Fruit fly (Drosophila melanogaster) whole organism, embryonic: Measurements from ENCODE around the gene CG31495.

Experiments
- Ada2b ChIP-seq: fragments of 200-800 bp; sonication (Bioruptor generic); IDR thresholded peaks from 2 replicates; pipeline ENCODE4 v1.3.6; 2022; ENCODE audit warnings: missing biosample characterization, missing genetic modification characterization
- Atf6 ChIP-seq: fragments of 200-800 bp; sonication (Bioruptor generic); IDR thresholded peaks from 2 replicates; pipeline ENCODE4 v1.3.6; 2022; ENCODE audit warnings: missing biosample characterization, missing genetic modification characterization
- CG10147 ChIP-seq: fragments of 200-800 bp; sonication (Bioruptor generic); optimal IDR thresholded peaks from 2 replicates; lab custom pipeline; 2019; ENCODE audit warnings: missing biosample characterization, mild to moderate bottlenecking, missing genetic modification characterization, moderate library complexity
- CG11696 ChIP-seq: fragments of 200-800 bp; sonication (Bioruptor generic); IDR thresholded peaks from 2 replicates; pipeline ENCODE4 v1.3.6; 2022; ENCODE audit warnings: missing biosample characterization, missing genetic modification characterization
- CG12155 ChIP-seq: fragments of 200-800 bp; sonication (Bioruptor generic); optimal IDR thresholded peaks from 3 replicates; lab custom pipeline; 2016; ENCODE audit warnings: missing biosample characterization, missing genetic modification characterization
- CG12219 ChIP-seq: fragments of 200-800 bp; sonication (Bioruptor generic); optimal IDR thresholded peaks from 3 replicates; lab custom pipeline; 2018; ENCODE audit warnings: missing biosample characterization, mild to moderate bottlenecking, missing genetic modification characterization
- CG12391 ChIP-seq: fragments of 200-800 bp; sonication (Bioruptor generic); optimal IDR thresholded peaks from 3 replicates; lab custom pipeline; 2018; ENCODE audit warnings: missing biosample characterization, mild to moderate bottlenecking, missing genetic modification characterization, moderate library complexity
- CG12659 ChIP-seq: fragments of 200-800 bp; sonication (Bioruptor generic); optimal IDR thresholded peaks from 3 replicates; lab custom pipeline; 2017; ENCODE audit warnings: mild to moderate bottlenecking, missing biosample characterization, missing genetic modification reagents, missing genetic modification characterization
- CG14050 ChIP-seq: fragments of 200-800 bp; sonication (Bioruptor generic); IDR thresholded peaks from 3 replicates; pipeline ENCODE4 v1.3.6; 2022; ENCODE audit warnings: missing biosample characterization, missing genetic modification characterization
- CG15601 ChIP-seq: fragments of 200-800 bp; sonication (Bioruptor generic); optimal IDR thresholded peaks from 3 replicates; lab custom pipeline; 2019; ENCODE audit warnings: missing biosample characterization, mild to moderate bottlenecking, missing genetic modification characterization, moderate library complexity
- CG16815 ChIP-seq: fragments of 200-800 bp; sonication (Bioruptor generic); optimal IDR thresholded peaks from 3 replicates; lab custom pipeline; 2017; ENCODE audit warnings: missing biosample characterization, mild to moderate bottlenecking, missing genetic modification characterization
- CG17612 ChIP-seq: fragments of 200-800 bp; sonication (Bioruptor generic); IDR thresholded peaks from 2 replicates; pipeline ENCODE4 v1.3.6; 2022; ENCODE audit warnings: missing biosample characterization, missing genetic modification characterization
- CG17829 ChIP-seq: fragments of 200-800 bp; optimal IDR thresholded peaks from 2 replicates; lab custom pipeline; 2019; ENCODE audit warnings: missing biosample characterization, mild to moderate bottlenecking, missing genetic modification characterization, moderate library complexity
- CG30020 ChIP-seq: fragments of 200-800 bp; optimal IDR thresholded peaks from 2 replicates; lab custom pipeline; 2019; ENCODE audit warnings: missing biosample characterization, mild to moderate bottlenecking, missing genetic modification characterization, moderate library complexity
- CG3163 ChIP-seq: fragments of 200-800 bp; sonication (Bioruptor generic); optimal IDR thresholded peaks from 3 replicates; lab custom pipeline; 2016; ENCODE audit warnings: missing biosample characterization, missing genetic modification characterization
- CG3726 ChIP-seq: fragments of 200-800 bp; sonication (Bioruptor generic); IDR thresholded peaks from 3 replicates; pipeline ENCODE4, ENCODE4 v1.3.6; 2022; ENCODE audit warnings: missing biosample characterization, missing genetic modification characterization
- CG6654 ChIP-seq: fragments of 200-800 bp; sonication (Bioruptor generic); optimal IDR thresholded peaks from 2 replicates; lab custom pipeline; 2017; ENCODE audit warnings: missing biosample characterization, mild to moderate bottlenecking, missing genetic modification characterization
- CG7839 ChIP-seq: fragments of 200-800 bp; sonication (Bioruptor generic); optimal IDR thresholded peaks from 3 replicates; lab custom pipeline; 2018; ENCODE audit warnings: missing biosample characterization, mild to moderate bottlenecking, missing genetic modification characterization, moderate library complexity
- CG9215 ChIP-seq: fragments of 200-800 bp; sonication (Bioruptor generic); IDR thresholded peaks from 2 replicates; pipeline ENCODE4 v1.3.6; 2022; ENCODE audit warnings: missing biosample characterization, missing genetic modification characterization
- CG9437 ChIP-seq: fragments of 200-800 bp; sonication (Bioruptor generic); optimal IDR thresholded peaks from 2 replicates; lab custom pipeline; 2018; ENCODE audit warnings: missing biosample characterization, mild to moderate bottlenecking, missing genetic modification characterization
- Dfd ChIP-seq, 2 experiments: fragments of >200 bp; optimal IDR thresholded peaks; 2 replicates each; lab custom pipeline; 2017; ENCODE audit warnings: missing biosample characterization in 2 of 2, missing genetic modification characterization in 2 of 2
- Dip2 ChIP-seq: fragments of 200-800 bp; sonication (Bioruptor generic); IDR thresholded peaks from 2 replicates; pipeline ENCODE4 v1.3.6; 2022; ENCODE audit warnings: missing biosample characterization, missing genetic modification characterization
- E2f2 ChIP-seq: fragments of 200-800 bp; sonication (Bioruptor generic); IDR thresholded peaks from 2 replicates; pipeline ENCODE4 v1.3.6; 2022; ENCODE audit warnings: missing biosample characterization, missing genetic modification characterization
- Eip74EF ChIP-seq, 2 experiments: fragments of 200-800 bp in 1 of 2; fragments of >200 bp in 1 of 2; sonication (Bioruptor generic) in 1 of 2; optimal IDR thresholded peaks; 2 replicates each; lab custom pipeline; 2017 to 2019; ENCODE audit warnings: missing biosample characterization in 2 of 2, missing genetic modification characterization in 2 of 2, mild to moderate bottlenecking in 1 of 2, moderate library complexity in 1 of 2
- MESR4 ChIP-seq: fragments of 200-800 bp; sonication (Bioruptor generic); optimal IDR thresholded peaks from 2 replicates; lab custom pipeline; 2018; ENCODE audit warnings: missing biosample characterization, mild to moderate bottlenecking, missing genetic modification characterization, moderate library complexity
- NK7.1 ChIP-seq: fragments of 200-800 bp; sonication (Bioruptor generic); optimal IDR thresholded peaks from 3 replicates; lab custom pipeline; 2016; ENCODE audit warnings: missing biosample characterization, missing genetic modification characterization
- Oaz ChIP-seq: fragments of 200-800 bp; sonication (Bioruptor generic); IDR thresholded peaks from 2 replicates; pipeline ENCODE4 v1.3.6; 2022; ENCODE audit warnings: missing biosample characterization, missing genetic modification characterization
- Poxn ChIP-seq: fragments of 200-800 bp; sonication (Bioruptor generic); IDR thresholded peaks from 2 replicates; pipeline ENCODE4 v1.3.6; 2022; ENCODE audit warnings: missing biosample characterization, missing genetic modification characterization
- Sox102F ChIP-seq: fragments of 200-800 bp; sonication (Bioruptor generic); optimal IDR thresholded peaks from 2 replicates; lab custom pipeline; 2018; ENCODE audit warnings: missing biosample characterization, mild to moderate bottlenecking, missing genetic modification characterization, moderate library complexity
- Spps ChIP-seq: fragments of 200-800 bp; sonication (Bioruptor generic); optimal IDR thresholded peaks from 2 replicates; lab custom pipeline; 2018; ENCODE audit warnings: missing biosample characterization, mild to moderate bottlenecking, missing genetic modification characterization
- bsh ChIP-seq, 2 experiments: fragments of 200-800 bp; sonication (Bioruptor generic); optimal IDR thresholded peaks; 2 replicates each; lab custom pipeline; 2017 to 2018; ENCODE audit warnings: mild to moderate bottlenecking in 2 of 2, missing biosample characterization in 2 of 2, missing genetic modification characterization in 2 of 2, moderate library complexity in 1 of 2
- cad ChIP-seq: fragments of >200 bp; optimal IDR thresholded peaks from 2 replicates; lab custom pipeline; 2017; ENCODE audit warnings: missing biosample characterization, missing genetic modification characterization
- chif ChIP-seq, 2 experiments: fragments of 200-800 bp; sonication (Bioruptor generic); optimal IDR thresholded peaks; 3 replicates each; lab custom pipeline; 2016; ENCODE audit warnings: missing biosample characterization in 2 of 2, missing genetic modification characterization in 2 of 2
- chm ChIP-seq: fragments of 200-800 bp; sonication (Bioruptor generic); IDR thresholded peaks from 2 replicates; pipeline ENCODE4 v1.3.6; 2022; ENCODE audit warnings: missing biosample characterization, missing genetic modification characterization
- eve ChIP-seq, 2 experiments: fragments of >200 bp; optimal IDR thresholded peaks; 2 replicates each; lab custom pipeline; 2017; ENCODE audit warnings: missing biosample characterization in 2 of 2, missing genetic modification characterization in 2 of 2
- fd102C ChIP-seq: fragments of 200-800 bp; sonication (Bioruptor generic); optimal IDR thresholded peaks from 2 replicates; lab custom pipeline; 2018; ENCODE audit warnings: missing biosample characterization, mild to moderate bottlenecking, missing genetic modification characterization, moderate library complexity
- fd3F ChIP-seq: fragments of 200-800 bp; sonication (Bioruptor generic); optimal IDR thresholded peaks from 2 replicates; lab custom pipeline; 2018; ENCODE audit warnings: missing biosample characterization, mild to moderate bottlenecking, missing genetic modification characterization, moderate library complexity
- gem ChIP-seq: fragments of 200-800 bp; sonication (Bioruptor generic); optimal IDR thresholded peaks from 2 replicates; lab custom pipeline; 2019; ENCODE audit warnings: missing biosample characterization, mild to moderate bottlenecking, missing genetic modification characterization, moderate library complexity
- ind ChIP-seq: fragments of 200-800 bp; sonication (Bioruptor generic); optimal IDR thresholded peaks from 3 replicates; lab custom pipeline; 2016; ENCODE audit warnings: missing biosample characterization, missing genetic modification characterization
- jing ChIP-seq: fragments of 200-800 bp; sonication (Bioruptor generic); optimal IDR thresholded peaks from 2 replicates; lab custom pipeline; 2018; ENCODE audit warnings: missing biosample characterization, mild to moderate bottlenecking, missing genetic modification characterization
- nerfin-2 ChIP-seq: fragments of 200-800 bp; sonication (Bioruptor generic); IDR thresholded peaks from 2 replicates; pipeline ENCODE4 v1.3.6; 2022; ENCODE audit warnings: missing biosample characterization, missing genetic modification characterization; ENCODE audit not compliant: partially characterized antibody
- odd ChIP-seq: fragments of 200-800 bp; sonication (Bioruptor generic); optimal IDR thresholded peaks from 2 replicates; lab custom pipeline; 2017; ENCODE audit warnings: missing biosample characterization, mild to moderate bottlenecking, missing genetic modification characterization
- psq ChIP-seq: fragments of 200-800 bp; sonication (Bioruptor generic); optimal IDR thresholded peaks from 2 replicates; lab custom pipeline; 2017; ENCODE audit warnings: missing biosample characterization, missing genetic modification characterization
- pzg ChIP-seq: fragments of 200-800 bp; sonication (Bioruptor generic); optimal IDR thresholded peaks from 3 replicates; lab custom pipeline; 2018; ENCODE audit warnings: missing biosample characterization, mild to moderate bottlenecking, missing genetic modification characterization, moderate library complexity
- ranshi ChIP-seq: fragments of 200-800 bp; sonication (Bioruptor generic); IDR thresholded peaks from 2 replicates; pipeline ENCODE4 v1.3.6; 2022; ENCODE audit warnings: missing biosample characterization, missing genetic modification characterization
- scrt ChIP-seq: fragments of 200-800 bp; sonication (Bioruptor generic); optimal IDR thresholded peaks from 2 replicates; lab custom pipeline; 2018; ENCODE audit warnings: missing biosample characterization, mild to moderate bottlenecking, missing genetic modification characterization, moderate library complexity
- toy ChIP-seq: fragments of 200-800 bp; sonication (Bioruptor generic); IDR thresholded peaks from 2 replicates; pipeline ENCODE4 v1.3.6; 2022; ENCODE audit warnings: missing biosample characterization, missing genetic modification characterization
- tx ChIP-seq: fragments of 200-800 bp; sonication (Bioruptor generic); optimal IDR thresholded peaks from 2 replicates; lab custom pipeline; 2016; ENCODE audit warnings: missing biosample characterization, missing genetic modification characterization
- vvl ChIP-seq: fragments of 200-800 bp; sonication (Bioruptor generic); IDR thresholded peaks from 2 replicates; pipeline ENCODE4 v1.3.6; 2022; ENCODE audit warnings: missing biosample characterization, missing genetic modification characterization
- z ChIP-seq: fragments of 200-800 bp; sonication (Bioruptor generic); IDR thresholded peaks from 3 replicates; pipeline ENCODE4 v1.3.6; 2022; ENCODE audit warnings: missing biosample characterization, missing genetic modification characterization
- zfh1 ChIP-seq: fragments of 200-800 bp; sonication (Bioruptor generic); IDR thresholded peaks from 3 replicates; pipeline ENCODE4 v1.3.6; 2022; ENCODE audit warnings: missing biosample characterization, missing genetic modification characterization

The CG31495 gene

DNA sequence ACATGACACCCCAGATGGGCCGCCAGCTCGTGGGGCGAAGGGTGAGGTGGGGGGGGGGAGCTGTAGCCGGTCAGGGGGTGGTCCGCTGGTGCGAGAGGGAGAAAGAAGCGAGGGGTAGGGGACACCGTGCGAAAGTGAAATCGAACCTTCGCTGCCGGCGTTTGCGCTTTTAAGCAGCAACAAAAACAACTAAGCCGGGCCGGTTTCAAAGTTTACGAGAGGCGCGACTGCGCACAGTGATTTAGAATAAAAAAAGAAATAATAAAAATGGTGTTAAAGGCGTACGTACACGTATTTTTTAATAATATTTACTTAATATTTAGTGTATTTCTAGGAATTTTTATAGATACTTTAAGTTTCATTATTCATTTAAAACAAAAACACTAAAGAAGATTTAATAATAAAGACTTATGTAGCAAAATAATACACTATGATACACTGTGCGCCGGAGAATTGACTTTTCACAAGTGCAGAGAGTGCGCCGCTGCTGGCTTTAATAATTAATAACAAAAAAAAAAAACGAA, 8.1 kb downstream of the CG31495 start (continued):
- peak; percentile 71; the same call in 2 of the 3 replicates for TF ChIP-seq zfh1 (GFP tag; lab: Robert Waterston, UW)
- TF ChIP-seq Dfd (GFP tag; optimal IDR thresholded peaks at IDR 0.05; lab: Kevin White, UChicago): no peak
- TF ChIP-seq CG14050 (GFP tag; lab: Robert Waterston, UW): no peak
- no peak for TF ChIP-seq eve (GFP tag; optimal IDR thresholded peaks at IDR 0.05; lab: Kevin White, UChicago)
- no peak for TF ChIP-seq Spps (tag; lab: Kevin White, UChicago)
- TF ChIP-seq E2f2 (GFP tag; lab: Robert Waterston, UW): peak; percentile 61; the same call in 1 of the 2 replicates
- no peak for TF ChIP-seq CG12155 (GFP tag; lab: Kevin White, UChicago)
- peak; percentile 40; the same call in 1 of the 2 replicates for TF ChIP-seq Atf6 (GFP tag; lab: Robert Waterston, UW)
- no peak for TF ChIP-seq Ada2b (GFP tag; lab: Robert Waterston, UW)
- TF ChIP-seq toy (GFP tag; lab: Robert Waterston, UW): no peak
- TF ChIP-seq vvl (GFP tag; lab: Robert Waterston, UW): peak; percentile 64; the same call in 1 of the 2 replicates
- no peak for TF ChIP-seq Oaz (GFP tag; lab: Robert Waterston, UW)
- TF ChIP-seq MESR4 (GFP tag; lab: Kevin White, UChicago): no peak
- no peak for TF ChIP-seq CG12219
- peak; percentile 9 for TF ChIP-seq fd3F
- TF ChIP-seq odd (GFP tag; lab: Kevin White, UChicago): peak; percentile 64
- TF ChIP-seq nerfin-2 (GFP tag; lab: Robert Waterston, UW): no peak
- no peak for TF ChIP-seq psq
- peak; percentile 68 for TF ChIP-seq gem (tag; lab: Kevin White, UChicago)
- TF ChIP-seq CG6654 (GFP tag; lab: Kevin White, UChicago): no peak
- no peak for TF ChIP-seq cad
- TF ChIP-seq tx (GFP tag; lab: Kevin White, UChicago): no peak
- TF ChIP-seq chm (GFP tag; lab: Robert Waterston, UW): no peak
- peak; percentile 22 for TF ChIP-seq CG9437 (GFP tag; lab: Kevin White, UChicago)
- TF ChIP-seq pzg (GFP tag; lab: Kevin White, UChicago): no peak
- no peak for TF ChIP-seq Dip2 (GFP tag; lab: Robert Waterston, UW)
- TF ChIP-seq fd102C (GFP tag; lab: Kevin White, UChicago): no peak
- TF ChIP-seq CG12391 (tag; lab: Kevin White, UChicago): peak; percentile 55
- TF ChIP-seq CG30020 (tag; lab: Kevin White, UChicago): no peak
- no peak for TF ChIP-seq scrt
- TF ChIP-seq NK7.1 (GFP tag; lab: Kevin White, UChicago): no peak
- TF ChIP-seq CG17829 (tag; lab: Kevin White, UChicago): peak; percentile 50
- TF ChIP-seq chif (GFP tag; optimal IDR thresholded peaks at IDR 0.05; lab: Kevin White, UChicago): no peak
- no peak for TF ChIP-seq CG16815
- TF ChIP-seq CG17612 (GFP tag; lab: Robert Waterston, UW): no peak
- 0 out of 2 replicates have a peak, but pooled peaks have one; percentile 25 for TF ChIP-seq CG9215 (GFP tag; lab: Robert Waterston, UW)
- peak; percentile 83 for TF ChIP-seq Sox102F
- TF ChIP-seq CG7839 (tag; lab: Kevin White, UChicago): peak; percentile 63
- TF ChIP-seq Eip74EF (GFP tag; optimal IDR thresholded peaks at IDR 0.05; lab: Kevin White, UChicago): peak in 1 of 2 experiments; percentile 43
- no peak for TF ChIP-seq Poxn (GFP tag; lab: Robert Waterston, UW)
- no peak for TF ChIP-seq CG3726 (GFP tag; lab: Robert Waterston, UW)
- no peak for TF ChIP-seq jing (GFP tag; lab: Kevin White, UChicago)
- 0 out of 2 replicates have a peak, but pooled peaks have one; percentile 37 for TF ChIP-seq CG11696 (GFP tag; lab: Robert Waterston, UW)
- TF ChIP-seq CG15601 (tag; lab: Kevin White, UChicago): peak; percentile 42
- no peak for TF ChIP-seq CG10147 (GFP tag; lab: Kevin White, UChicago)
- TF ChIP-seq bsh (GFP tag; optimal IDR thresholded peaks at IDR 0.05; lab: Kevin White, UChicago): peak; percentile 43 to 70
- TF ChIP-seq CG12659 (GFP tag; lab: Kevin White, UChicago): peak; percentile 58
- no peak for TF ChIP-seq ind (GFP tag; lab: Kevin White, UChicago)
- no peak for TF ChIP-seq ranshi
- no peak for TF ChIP-seq z (GFP tag; lab: Robert Waterston, UW)
- TF ChIP-seq CG3163 (GFP tag; lab: Kevin White, UChicago): no peak
